Worm (Caenorhabditis elegans) whole organism, L3 larva: ENCODE results near the gene F38B6.7.

Source experiments
- pha-4 ChIP-seq: fragments of 150-350 bp; optimal IDR thresholded peaks from 2 replicates; lab custom pipeline; 2014; ENCODE audit warnings: missing biosample characterization, missing genetic modification reagents, missing genetic modification characterization
- pqm-1 ChIP-seq: fragments of 150-350 bp; optimal IDR thresholded peaks from 2 replicates; lab custom pipeline; 2017; ENCODE audit warnings: missing biosample characterization, missing genetic modification characterization, inconsistent platforms

DNA sequence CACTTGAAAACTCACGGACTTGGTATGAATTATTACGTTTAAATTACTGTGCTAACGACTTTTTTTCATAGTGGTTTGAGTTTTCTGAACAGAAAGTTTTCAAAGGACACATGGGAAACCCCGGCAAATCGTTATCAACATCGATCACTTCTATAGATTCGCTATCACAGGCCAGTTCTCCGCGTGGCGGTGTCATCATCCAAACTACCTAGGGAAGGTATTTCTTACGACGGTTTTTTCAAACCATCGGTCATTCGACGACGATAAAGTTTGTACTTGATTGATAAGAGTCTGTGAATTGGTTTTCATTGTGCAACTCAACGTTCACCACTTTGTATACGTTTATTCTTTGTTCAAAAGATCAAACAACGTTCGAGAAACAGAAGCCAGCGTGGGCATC, 46.4 kb upstream of the F38B6.7 start:
- TF ChIP-seq pha-4 (tag; lab: Kevin White, UChicago) (peak; percentile 12), pqm-1 (tag; lab: Kevin White, UChicago) (peak; percentile 83)
